Worm (Caenorhabditis elegans) whole organism, L2 larva: ENCODE results near the gene srw-56.
"Not testable (repeated sequence)": the region's sequence is repeated elsewhere in the genome, so short reads cannot be mapped to it uniquely, and the experiment has no call there.

ENCODE experiments used
- alr-1 ChIP-seq: fragments of 150-350 bp; optimal IDR thresholded peaks from 2 replicates; lab custom pipeline; 2014; ENCODE audit warnings: missing biosample characterization, missing genetic modification characterization
- blmp-1 ChIP-seq: sonication (generic microtip); optimal IDR thresholded peaks from 2 replicates; lab custom pipeline; 2017; ENCODE audit warnings: missing genetic modification characterization, mild to moderate bottlenecking, missing compliant biosample characterization, antibody characterized with exemption, moderate library complexity; ENCODE audit not compliant: insufficient read depth
- ceh-82 ChIP-seq: fragments of 150-350 bp; optimal IDR thresholded peaks from 2 replicates; lab custom pipeline; 2014; ENCODE audit warnings: missing biosample characterization, missing genetic modification characterization
- dmd-4 ChIP-seq: sonication (generic microtip); optimal IDR thresholded peaks from 2 replicates; lab custom pipeline; 2017; ENCODE audit warnings: missing biosample characterization, missing genetic modification characterization
- elt-1 ChIP-seq: fragments of 150-350 bp; optimal IDR thresholded peaks from 2 replicates; lab custom pipeline; 2014; ENCODE audit warnings: missing biosample characterization, missing genetic modification characterization
- fos-1 ChIP-seq: fragments of 150-350 bp; optimal IDR thresholded peaks from 2 replicates; lab custom pipeline; 2014; ENCODE audit warnings: missing biosample characterization, missing genetic modification characterization
- lin-39 ChIP-seq: fragments of 150-350 bp; optimal IDR thresholded peaks from 2 replicates; lab custom pipeline; 2014; ENCODE audit warnings: missing biosample characterization, missing genetic modification reagents, missing genetic modification characterization
- nhr-23 ChIP-seq: fragments of 150-350 bp; optimal IDR thresholded peaks from 2 replicates; lab custom pipeline; 2014; ENCODE audit warnings: missing biosample characterization, missing genetic modification reagents, missing genetic modification characterization
- nhr-237 ChIP-seq: fragments of 150-350 bp; optimal IDR thresholded peaks from 2 replicates; lab custom pipeline; 2014; ENCODE audit warnings: missing biosample characterization, missing genetic modification characterization
- peb-1 ChIP-seq: fragments of 150-350 bp; optimal IDR thresholded peaks from 2 replicates; lab custom pipeline; 2014; ENCODE audit warnings: missing biosample characterization, missing genetic modification characterization
- skn-1 ChIP-seq: sonication (generic microtip); optimal IDR thresholded peaks from 2 replicates; lab custom pipeline; 2017; ENCODE audit warnings: missing biosample characterization, missing genetic modification characterization
- sma-3 ChIP-seq: sonication (generic microtip); optimal IDR thresholded peaks from 2 replicates; lab custom pipeline; 2016; ENCODE audit warnings: missing genetic modification reagents, missing genetic modification characterization, missing compliant biosample characterization
- unc-39 ChIP-seq: fragments of 150-350 bp; optimal IDR thresholded peaks from 2 replicates; lab custom pipeline; 2014; ENCODE audit warnings: missing biosample characterization, missing genetic modification characterization
- unc-55 ChIP-seq: fragments of 150-350 bp; sonication (generic microtip); optimal IDR thresholded peaks from 3 replicates; lab custom pipeline; 2014; ENCODE audit warnings: missing biosample characterization, missing genetic modification reagents, missing genetic modification characterization
- unc-62 ChIP-seq: fragments of 150-350 bp; optimal IDR thresholded peaks from 2 replicates; lab custom pipeline; 2014; ENCODE audit warnings: missing biosample characterization, missing genetic modification reagents, missing genetic modification characterization
- zag-1 ChIP-seq: fragments of 150-350 bp; optimal IDR thresholded peaks from 2 replicates; lab custom pipeline; 2014; ENCODE audit warnings: missing biosample characterization, missing genetic modification characterization

srw-56 gene

ce11 chrV:15911848-15912247 is 40.8 kb downstream of the srw-56 start, which contains the start of gene F35E8.6:
F35E8.6 (plus strand) TSS chrV:15912148.
- TF ChIP-seq elt-1 (tag; lab: Kevin White, UChicago) (no peak), unc-55 (GFP tag; lab: Kevin White, UChicago) (no peak), fos-1 (tag; lab: Kevin White, UChicago) (no peak), lin-39 (no peak), nhr-237 (no peak), unc-62 (GFP tag; lab: Kevin White, UChicago) (no peak), peb-1 (tag; lab: Kevin White, UChicago) (no peak), dmd-4 (tag; lab: Kevin White, UChicago) (no peak), alr-1 (tag; lab: Kevin White, UChicago) (no peak), unc-39 (tag; lab: Kevin White, UChicago) (no peak), blmp-1 (tag; lab: Kevin White, UChicago) (no peak), ceh-82 (tag; lab: Kevin White, UChicago) (no peak), skn-1 (no peak)

DNA sequence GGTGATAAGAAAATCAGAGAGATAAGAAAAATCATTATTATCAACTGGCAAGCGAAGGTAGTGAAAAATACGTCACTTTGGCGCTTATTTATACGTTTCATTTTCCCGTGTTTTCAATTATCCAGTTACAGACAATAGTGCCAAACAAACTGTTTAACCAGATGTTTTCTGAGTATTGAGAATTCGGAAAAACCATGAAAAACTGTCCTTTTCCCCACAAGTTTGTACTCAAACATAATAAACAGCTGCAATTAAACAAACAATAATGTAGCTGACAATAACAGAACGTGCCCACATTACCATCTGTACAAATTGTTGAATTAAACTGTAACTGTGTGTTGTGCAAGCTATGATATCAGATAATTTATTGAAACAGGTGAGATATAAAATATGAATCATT is 47.1 kb downstream of the srw-56 start, which contains the start of the genes F35E8.1 and F35E8.2:
Gene F35E8.1 (minus strand): TSS at position 101 of the 400 bp plus-strand sequence.
Gene F35E8.2 (plus strand): TSS at position 132 of the 400 bp plus-strand sequence.
- TF ChIP-seq sma-3; nhr-23 (tag; lab: Kevin White, UChicago); zag-1 (tag; lab: Kevin White, UChicago): not testable (repeated sequence)
